Fruit fly (Drosophila melanogaster) whole organism, embryonic: Measurements from ENCODE around the gene CG14866.
A peak's percentile ranks its signal among the peaks of the same experiment; 100 is the strongest.

Experiments used
- Abd-B ChIP-seq: fragments of 200-800 bp; sonication (Bioruptor generic); optimal IDR thresholded peaks from 2 replicates; lab custom pipeline; 2018; ENCODE audit warnings: missing biosample characterization, mild to moderate bottlenecking, missing genetic modification characterization, moderate library complexity
- B-H1 ChIP-seq: fragments of 200-800 bp; sonication (Bioruptor generic); IDR thresholded peaks from 3 replicates; pipeline ENCODE4 v1.3.6; 2022; ENCODE audit warnings: missing biosample characterization, missing genetic modification characterization
- CG10209 ChIP-seq: fragments of 200-800 bp; sonication (Bioruptor generic); optimal IDR thresholded peaks from 3 replicates; lab custom pipeline; 2017; ENCODE audit warnings: missing biosample characterization, mild to moderate bottlenecking, missing genetic modification characterization, missing genetic modification reagents
- CG10565 ChIP-seq: fragments of 200-800 bp; sonication (Bioruptor generic); optimal IDR thresholded peaks from 3 replicates; lab custom pipeline; 2016; ENCODE audit warnings: missing biosample characterization, mild to moderate bottlenecking, missing genetic modification characterization
- CG12942 ChIP-seq: fragments of 200-800 bp; sonication (Bioruptor generic); optimal IDR thresholded peaks from 3 replicates; lab custom pipeline; 2016; ENCODE audit warnings: missing biosample characterization, missing genetic modification characterization
- CG14965 ChIP-seq: fragments of 200-800 bp; sonication (Bioruptor generic); optimal IDR thresholded peaks from 2 replicates; lab custom pipeline; 2016; ENCODE audit warnings: missing biosample characterization, missing genetic modification characterization, borderline replicate concordance
- CG15601 ChIP-seq: fragments of 200-800 bp; sonication (Bioruptor generic); optimal IDR thresholded peaks from 3 replicates; lab custom pipeline; 2019; ENCODE audit warnings: missing biosample characterization, mild to moderate bottlenecking, missing genetic modification characterization, moderate library complexity
- CG1602 ChIP-seq: fragments of 200-800 bp; sonication (Bioruptor generic); optimal IDR thresholded peaks from 3 replicates; lab custom pipeline; 2016; ENCODE audit warnings: missing biosample characterization, missing genetic modification characterization
- CG16815 ChIP-seq: fragments of 200-800 bp; sonication (Bioruptor generic); optimal IDR thresholded peaks from 3 replicates; lab custom pipeline; 2017; ENCODE audit warnings: missing biosample characterization, mild to moderate bottlenecking, missing genetic modification characterization
- CG18011 ChIP-seq: fragments of 200-800 bp; sonication (Bioruptor generic); optimal IDR thresholded peaks from 2 replicates; lab custom pipeline; 2017; ENCODE audit warnings: missing biosample characterization, missing genetic modification characterization, mild to moderate bottlenecking, moderate library complexity, missing genotype
- CG18619 ChIP-seq: fragments of 200-800 bp; sonication (Bioruptor generic); optimal IDR thresholded peaks from 3 replicates; lab custom pipeline; 2017; ENCODE audit warnings: missing biosample characterization, mild to moderate bottlenecking, missing genetic modification characterization
- CG33213 ChIP-seq: fragments of 200-800 bp; sonication (Bioruptor generic); optimal IDR thresholded peaks from 3 replicates; lab custom pipeline; 2016; ENCODE audit warnings: missing biosample characterization, missing genetic modification characterization
- CG33557 ChIP-seq: fragments of 200-800 bp; sonication (Bioruptor generic); optimal IDR thresholded peaks from 2 replicates; lab custom pipeline; 2019; ENCODE audit warnings: missing biosample characterization, mild to moderate bottlenecking, missing genetic modification characterization, moderate library complexity
- CG4707 ChIP-seq: fragments of 200-800 bp; sonication (Bioruptor generic); optimal IDR thresholded peaks from 2 replicates; lab custom pipeline; 2018; ENCODE audit warnings: missing biosample characterization, mild to moderate bottlenecking, missing genetic modification characterization, moderate library complexity
- CG7372 ChIP-seq: fragments of 200-800 bp; sonication (Bioruptor generic); IDR thresholded peaks from 2 replicates; pipeline ENCODE4 v1.3.6; 2022; ENCODE audit warnings: missing biosample characterization, missing genetic modification characterization
- CG7963 ChIP-seq: fragments of 200-800 bp; sonication (Bioruptor generic); IDR thresholded peaks from 3 replicates; pipeline ENCODE4 v1.3.6; 2022; ENCODE audit warnings: missing biosample characterization, missing genetic modification characterization; ENCODE audit not compliant: partially characterized antibody
- CG8281 ChIP-seq: fragments of 200-800 bp; sonication (Bioruptor generic); optimal IDR thresholded peaks from 2 replicates; lab custom pipeline; 2018; ENCODE audit warnings: missing biosample characterization, mild to moderate bottlenecking, missing genetic modification characterization, moderate library complexity
- CG8359 ChIP-seq: fragments of 200-800 bp; sonication (Bioruptor generic); optimal IDR thresholded peaks from 2 replicates; lab custom pipeline; 2017; ENCODE audit warnings: missing biosample characterization, mild to moderate bottlenecking, missing genetic modification characterization, borderline replicate concordance
- CG8924 ChIP-seq: fragments of 200-800 bp; optimal IDR thresholded peaks from 3 replicates; lab custom pipeline; 2019; ENCODE audit warnings: missing biosample characterization, mild to moderate bottlenecking, missing genetic modification characterization, moderate library complexity
- Dek ChIP-seq: fragments of 200-800 bp; sonication (Bioruptor generic); optimal IDR thresholded peaks from 3 replicates; lab custom pipeline; 2019; ENCODE audit warnings: missing biosample characterization, mild to moderate bottlenecking, missing genetic modification characterization, moderate library complexity
- Dip3 ChIP-seq: fragments of 200-800 bp; sonication (Bioruptor generic); optimal IDR thresholded peaks from 3 replicates; lab custom pipeline; 2016; ENCODE audit warnings: missing biosample characterization, missing genetic modification characterization
- H2.0 ChIP-seq: fragments of 200-800 bp; sonication (Bioruptor generic); IDR thresholded peaks from 2 replicates; pipeline ENCODE4 v1.3.6; 2022; ENCODE audit warnings: missing biosample characterization, missing genetic modification characterization
- HLH4C ChIP-seq: fragments of 200-800 bp; sonication (Bioruptor generic); IDR thresholded peaks from 3 replicates; pipeline ENCODE4 v1.3.6; 2022; ENCODE audit warnings: missing biosample characterization, missing genetic modification characterization; ENCODE audit not compliant: partially characterized antibody
- Hr78 ChIP-seq, 2 experiments: fragments of 200-800 bp in 1 of 2; fragments of >200 bp in 1 of 2; sonication (Bioruptor generic) in 1 of 2; optimal IDR thresholded peaks; 2 replicates each; lab custom pipeline; 2017 to 2019; ENCODE audit warnings: missing biosample characterization in 2 of 2, missing genetic modification characterization in 2 of 2, mild to moderate bottlenecking in 1 of 2, moderate library complexity in 1 of 2
- Jarid2 ChIP-seq: fragments of 200-800 bp; sonication (Bioruptor generic); optimal IDR thresholded peaks from 3 replicates; lab custom pipeline; 2017; ENCODE audit warnings: mild to moderate bottlenecking, missing biosample characterization, missing genetic modification reagents, missing genetic modification characterization
- Lim3 ChIP-seq: fragments of 200-800 bp; sonication (Bioruptor generic); IDR thresholded peaks from 2 replicates; pipeline ENCODE4 v1.3.6; 2022; ENCODE audit warnings: missing biosample characterization, missing genetic modification characterization
- Mes4 ChIP-seq: fragments of 200-800 bp; sonication (Bioruptor generic); optimal IDR thresholded peaks from 2 replicates; lab custom pipeline; 2016; ENCODE audit warnings: missing biosample characterization, missing genetic modification characterization
- NC2β ChIP-seq: fragments of 200-800 bp; sonication (Bioruptor generic); optimal IDR thresholded peaks from 2 replicates; lab custom pipeline; 2016; ENCODE audit warnings: missing biosample characterization, missing genetic modification characterization
- Oli ChIP-seq: fragments of 200-800 bp; sonication (Bioruptor generic); optimal IDR thresholded peaks from 2 replicates; lab custom pipeline; 2018; ENCODE audit warnings: missing biosample characterization, mild to moderate bottlenecking, missing genetic modification characterization, moderate library complexity
- Optix ChIP-seq: fragments of 200-800 bp; sonication (Bioruptor generic); IDR thresholded peaks from 3 replicates; pipeline ENCODE4 v1.3.6; 2022; ENCODE audit warnings: missing biosample characterization, missing genetic modification characterization
- Side ChIP-seq: fragments of 200-800 bp; sonication (Bioruptor generic); optimal IDR thresholded peaks from 2 replicates; lab custom pipeline; 2016; ENCODE audit warnings: missing biosample characterization, missing genetic modification characterization
- TFAM ChIP-seq: fragments of 200-800 bp; sonication (Bioruptor generic); optimal IDR thresholded peaks from 2 replicates; lab custom pipeline; 2017; ENCODE audit warnings: missing biosample characterization, missing genetic modification characterization, inconsistent platforms
- al ChIP-seq: fragments of 200-800 bp; sonication (Bioruptor generic); IDR thresholded peaks from 2 replicates; pipeline ENCODE4 v1.3.6; 2022; ENCODE audit warnings: missing biosample characterization, missing genetic modification characterization
- chn ChIP-seq: fragments of 200-800 bp; sonication (Bioruptor generic); optimal IDR thresholded peaks from 2 replicates; lab custom pipeline; 2016; ENCODE audit warnings: missing biosample characterization, missing genetic modification characterization
- corto ChIP-seq: fragments of 200-800 bp; sonication (Bioruptor generic); optimal IDR thresholded peaks from 2 replicates; lab custom pipeline; 2016; ENCODE audit warnings: missing biosample characterization, mild to moderate bottlenecking, missing genetic modification characterization, moderate library complexity
- da ChIP-seq: fragments of 200-800 bp; sonication (Bioruptor generic); optimal IDR thresholded peaks from 2 replicates; lab custom pipeline; 2016; ENCODE audit warnings: missing biosample characterization, missing genetic modification characterization
- dan ChIP-seq: fragments of 200-800 bp; sonication (Bioruptor generic); IDR thresholded peaks from 2 replicates; pipeline ENCODE4 v1.3.6; 2022; ENCODE audit warnings: missing biosample characterization, missing genetic modification characterization
- disco-r ChIP-seq: fragments of 200-800 bp; sonication (Bioruptor generic); optimal IDR thresholded peaks from 2 replicates; lab custom pipeline; 2016; ENCODE audit warnings: missing biosample characterization, missing genetic modification characterization
- emc ChIP-seq: fragments of 200-800 bp; sonication (Bioruptor generic); optimal IDR thresholded peaks from 2 replicates; lab custom pipeline; 2016; ENCODE audit warnings: missing biosample characterization, missing genetic modification characterization
- eyg ChIP-seq: fragments of 200-800 bp; sonication (Bioruptor generic); optimal IDR thresholded peaks from 3 replicates; lab custom pipeline; 2016; ENCODE audit warnings: missing biosample characterization, missing genetic modification characterization
- gce ChIP-seq: fragments of 200-800 bp; sonication (Bioruptor generic); IDR thresholded peaks from 3 replicates; pipeline ENCODE4 v1.3.6; 2022; ENCODE audit warnings: missing biosample characterization, missing genetic modification characterization
- gcm2 ChIP-seq: fragments of 200-800 bp; sonication (Bioruptor generic); optimal IDR thresholded peaks from 2 replicates; lab custom pipeline; 2016; ENCODE audit warnings: missing biosample characterization, missing genetic modification characterization
- grn ChIP-seq: fragments of 200-800 bp; sonication (Bioruptor generic); optimal IDR thresholded peaks from 3 replicates; lab custom pipeline; 2017; ENCODE audit warnings: missing biosample characterization, missing genetic modification characterization
- hbn ChIP-seq: fragments of 200-800 bp; sonication (Bioruptor generic); IDR thresholded peaks from 2 replicates; pipeline ENCODE4 v1.3.6; 2022; ENCODE audit warnings: missing biosample characterization, missing genetic modification characterization; ENCODE audit not compliant: partially characterized antibody
- jing ChIP-seq: fragments of 200-800 bp; sonication (Bioruptor generic); optimal IDR thresholded peaks from 2 replicates; lab custom pipeline; 2018; ENCODE audit warnings: missing biosample characterization, mild to moderate bottlenecking, missing genetic modification characterization
- jumu ChIP-seq: fragments of 200-800 bp; sonication (Bioruptor generic); optimal IDR thresholded peaks from 3 replicates; lab custom pipeline; 2016; ENCODE audit warnings: missing biosample characterization, missing genetic modification characterization
- nmo ChIP-seq: fragments of 200-800 bp; sonication (Bioruptor generic); optimal IDR thresholded peaks from 2 replicates; lab custom pipeline; 2018; ENCODE audit warnings: missing biosample characterization, mild to moderate bottlenecking, missing genetic modification characterization, moderate library complexity
- pzg ChIP-seq: fragments of 200-800 bp; sonication (Bioruptor generic); optimal IDR thresholded peaks from 3 replicates; lab custom pipeline; 2018; ENCODE audit warnings: missing biosample characterization, mild to moderate bottlenecking, missing genetic modification characterization, moderate library complexity
- repo ChIP-seq: fragments of 200-800 bp; sonication (Bioruptor generic); optimal IDR thresholded peaks from 2 replicates; lab custom pipeline; 2016; ENCODE audit warnings: missing biosample characterization, missing genetic modification characterization
- sr ChIP-seq: fragments of 200-800 bp; sonication (Bioruptor generic); IDR thresholded peaks from 3 replicates; pipeline ENCODE4 v1.3.6; 2022; ENCODE audit warnings: missing biosample characterization, missing genetic modification characterization

CG14866 gene

dm6 chr3R:15275158-15275623, 41.1 kb upstream of the CG14866 start, which contains the start of the genes Cp190 and CG4338 (continued):
- TF ChIP-seq da (GFP tag; lab: Kevin White, UChicago) (peak; percentile 73), Oli (tag; lab: Kevin White, UChicago) (peak; percentile 98), TFAM (GFP tag; lab: Kevin White, UChicago) (peak; percentile 86), hbn (peak; percentile 58), gce (GFP tag; lab: Robert Waterston, UW) (peak; percentile 94), CG8359 (GFP tag; lab: Kevin White, UChicago) (peak; percentile 89), Lim3 (GFP tag; lab: Robert Waterston, UW) (peak; percentile 85), CG12942 (GFP tag; lab: Kevin White, UChicago) (peak; percentile 97), Hr78 (GFP tag; optimal IDR thresholded peaks at IDR 0.05; lab: Kevin White, UChicago) (peak in 1 of 2 experiments; percentile 92), Dek (tag; lab: Kevin White, UChicago) (peak; percentile 98), CG18619 (GFP tag; lab: Kevin White, UChicago) (peak; percentile 98), Side (peak; percentile 81), CG1602 (peak; percentile 98), repo (GFP tag; lab: Kevin White, UChicago) (peak; percentile 66), CG10209 (GFP tag; lab: Kevin White, UChicago) (peak; percentile 98), CG33557 (peak; percentile 99), jing (peak; percentile 92), CG14965 (GFP tag; lab: Kevin White, UChicago) (no peak), CG18011 (GFP tag; lab: Kevin White, UChicago) (peak; percentile 88), CG15601 (tag; lab: Kevin White, UChicago) (peak; percentile 98), Mes4 (GFP tag; lab: Kevin White, UChicago) (peak; percentile 89), chn (GFP tag; lab: Kevin White, UChicago) (peak; percentile 95), corto (GFP tag; lab: Kevin White, UChicago) (no peak), B-H1 (peak; percentile 91), CG16815 (GFP tag; lab: Kevin White, UChicago) (peak; percentile 97), gcm2 (GFP tag; lab: Kevin White, UChicago) (peak; percentile 58), CG33213 (GFP tag; lab: Kevin White, UChicago) (peak; percentile 85), pzg (GFP tag; lab: Kevin White, UChicago) (peak; percentile 78), al (GFP tag; lab: Robert Waterston, UW) (peak; percentile 96), sr (peak; percentile 51; the same call in 1 of the 3 replicates), CG7372 (peak; percentile 98), CG7963 (GFP tag; lab: Robert Waterston, UW) (peak; percentile 68; the same call in 2 of the 3 replicates), HLH4C (GFP tag; lab: Robert Waterston, UW) (peak; percentile 74), nmo (peak; percentile 99), dan (GFP tag; lab: Robert Waterston, UW) (peak; percentile 90), Dip3 (GFP tag; lab: Kevin White, UChicago) (peak; percentile 90), Jarid2 (peak; percentile 84), CG10565 (GFP tag; lab: Kevin White, UChicago) (peak; percentile 61), NC2β (GFP tag; lab: Kevin White, UChicago) (peak; percentile 88), jumu (GFP tag; lab: Kevin White, UChicago) (peak; percentile 86), Abd-B (GFP tag; lab: Kevin White, UChicago) (peak; percentile 99), CG8281 (tag; lab: Kevin White, UChicago) (peak; percentile 93), eyg (GFP tag; lab: Kevin White, UChicago) (peak; percentile 78), Optix (GFP tag; lab: Robert Waterston, UW) (peak; percentile 69; the same call in 2 of the 3 replicates), H2.0 (peak; percentile 95), grn (no peak), CG8924 (tag; lab: Kevin White, UChicago) (peak; percentile 99), CG4707 (GFP tag; lab: Kevin White, UChicago) (peak; percentile 92), emc (GFP tag; lab: Kevin White, UChicago) (peak; percentile 78), disco-r (GFP tag; lab: Kevin White, UChicago) (peak; percentile 88)
